Fruit fly (Drosophila melanogaster): Measurements from ENCODE around the gene Nepl19.
A peak's percentile ranks its signal among the peaks of the same experiment; 100 is the strongest.

Nepl19 gene

dm6 chr3R:28847547-28848316, 32.2 kb downstream of the Nepl19 start (continued):
- TF ChIP-seq CG3726 (GFP tag; IDR thresholded peaks at IDR 0.05): no peak
- TF ChIP-seq CG11695 (GFP tag; IDR thresholded peaks at IDR 0.05): no peak
- TF ChIP-seq CG4328 (GFP tag; optimal IDR thresholded peaks at IDR 0.05): no peak
- no peak for TF ChIP-seq CG4617 (GFP tag; optimal IDR thresholded peaks at IDR 0.05; ENCODE audit: borderline replicate concordance)
- peak; percentile 3 for TF ChIP-seq CG1529 (GFP tag; optimal IDR thresholded peaks at IDR 0.05)
- TF ChIP-seq CG11723 (GFP tag; optimal IDR thresholded peaks at IDR 0.05): no peak
- peak; percentile 14 for TF ChIP-seq CG30403 (GFP tag; optimal IDR thresholded peaks at IDR 0.05)
- no peak for TF ChIP-seq zen2 (GFP tag; IDR thresholded peaks at IDR 0.05; ENCODE audit: partially characterized antibody)
- peak; percentile 6 for TF ChIP-seq unpg (GFP tag; optimal IDR thresholded peaks at IDR 0.05)
- TF ChIP-seq nmo (GFP tag; optimal IDR thresholded peaks at IDR 0.05): peak; percentile 23
- TF ChIP-seq Nf-YB (GFP tag; optimal IDR thresholded peaks at IDR 0.05): no peak
- TF ChIP-seq CG15269 (tag; optimal IDR thresholded peaks at IDR 0.05): no peak
- no peak for TF ChIP-seq Fer1 (GFP tag; optimal IDR thresholded peaks at IDR 0.05)
- TF ChIP-seq CG11456 (GFP tag; IDR thresholded peaks at IDR 0.05): 0 out of 3 replicates have a peak, but pooled peaks have one; percentile 59
- TF ChIP-seq CG9817 (tag; optimal IDR thresholded peaks at IDR 0.05): no peak
- peak; percentile 10 for TF ChIP-seq Asciz (GFP tag; optimal IDR thresholded peaks at IDR 0.05)
- TF ChIP-seq sim (GFP tag; IDR thresholded peaks at IDR 0.05): no peak
- TF ChIP-seq CG12391 (tag; optimal IDR thresholded peaks at IDR 0.05): peak; percentile 15
- TF ChIP-seq tap (tag; optimal IDR thresholded peaks at IDR 0.05): peak; percentile 8
- no peak for TF ChIP-seq cad (GFP tag; optimal IDR thresholded peaks at IDR 0.05)
- TF ChIP-seq Sox100B (GFP tag; optimal IDR thresholded peaks at IDR 0.05): peak; percentile 28
- TF ChIP-seq emc (GFP tag; optimal IDR thresholded peaks at IDR 0.05): no peak
- no peak for TF ChIP-seq MBD-R2 (GFP tag; IDR thresholded peaks at IDR 0.05)
- peak; percentile 42 for TF ChIP-seq CoRest (tag; optimal IDR thresholded peaks at IDR 0.05)
- TF ChIP-seq Doc2 (GFP tag; IDR thresholded peaks at IDR 0.05): no peak
- peak; percentile 84 for TF ChIP-seq Hey (tag; optimal IDR thresholded peaks at IDR 0.05)
- peak; percentile 91 for TF ChIP-seq grau (tag; optimal IDR thresholded peaks at IDR 0.05)
- TF ChIP-seq Blimp-1 (GFP tag; optimal IDR thresholded peaks at IDR 0.05): peak; percentile 34
- TF ChIP-seq az2 (GFP tag; optimal IDR thresholded peaks at IDR 0.05): peak; percentile 15
- peak; percentile 52; the same call in 2 of the 3 replicates for TF ChIP-seq CG17361 (GFP tag; IDR thresholded peaks at IDR 0.05)
- TF ChIP-seq ci (GFP tag; IDR thresholded peaks at IDR 0.05): 0 out of 3 replicates have a peak, but pooled peaks have one; percentile 7
- peak; percentile 15 for TF ChIP-seq CG8924 (tag; optimal IDR thresholded peaks at IDR 0.05)
- peak; percentile 40 for TF ChIP-seq CG2678 (tag; optimal IDR thresholded peaks at IDR 0.05)
- no peak for TF ChIP-seq trem (tag; optimal IDR thresholded peaks at IDR 0.05)
- no peak for TF ChIP-seq CG12236 (GFP tag; optimal IDR thresholded peaks at IDR 0.05)
- TF ChIP-seq CG17612 (GFP tag; IDR thresholded peaks at IDR 0.05): no peak
- TF ChIP-seq phol (tag; optimal IDR thresholded peaks at IDR 0.05): peak; percentile 44
- TF ChIP-seq Sin3A (optimal IDR thresholded peaks at IDR 0.05): no peak
- no peak for TF ChIP-seq esg (GFP tag; conservative IDR thresholded peaks at IDR 0.05)
- TF ChIP-seq Hsf (GFP tag; optimal IDR thresholded peaks at IDR 0.05): no peak
- TF ChIP-seq Optix (GFP tag; IDR thresholded peaks at IDR 0.05): no peak
- peak; percentile 0 for TF ChIP-seq fd96Cb (tag; optimal IDR thresholded peaks at IDR 0.05)
- TF ChIP-seq CG8388 (GFP tag; optimal IDR thresholded peaks at IDR 0.05): peak; percentile 29
- no peak for TF ChIP-seq CG33557 (GFP tag; optimal IDR thresholded peaks at IDR 0.05)
- TF ChIP-seq dmrt99B (tag; optimal IDR thresholded peaks at IDR 0.05): peak; percentile 34
- TF ChIP-seq CG7839 (tag; optimal IDR thresholded peaks at IDR 0.05): peak; percentile 39
- TF ChIP-seq CG9727 (GFP tag; optimal IDR thresholded peaks at IDR 0.05): no peak
- peak; percentile 10 for TF ChIP-seq CG10267 (tag; optimal IDR thresholded peaks at IDR 0.05)
- TF ChIP-seq Bteb2 (GFP tag; optimal IDR thresholded peaks at IDR 0.05): no peak

All from whole organism, embryonic.